Worm (Caenorhabditis elegans) whole organism, early embryonic: ENCODE data around the gene K08H2.5.

Experiments used
- B0310.2 ChIP-seq: sonication (generic microtip); optimal IDR thresholded peaks from 2 replicates; lab custom pipeline; 2016; ENCODE audit warnings: mild to moderate bottlenecking, missing genetic modification characterization, missing compliant biosample characterization
- F13C5.2 ChIP-seq: sonication (generic microtip); optimal IDR thresholded peaks from 2 replicates; lab custom pipeline; 2017; ENCODE audit warnings: mild to moderate bottlenecking, missing genetic modification characterization, inconsistent platforms, missing compliant biosample characterization
- aly-1 ChIP-seq: sonication (generic microtip); optimal IDR thresholded peaks from 2 replicates; lab custom pipeline; 2016; ENCODE audit warnings: missing genetic modification characterization, missing compliant biosample characterization
- ama-1 ChIP-seq: fragments of 150-350 bp; optimal IDR thresholded peaks from 2 replicates; lab custom pipeline; 2014
- ceh-13 ChIP-seq: fragments of 200-800 bp; sonication (Bioruptor generic); optimal IDR thresholded peaks from 2 replicates; lab custom pipeline; 2018; ENCODE audit warnings: mild to moderate bottlenecking, missing genetic modification characterization, missing compliant biosample characterization
- ceh-36 ChIP-seq: sonication (generic microtip); optimal IDR thresholded peaks from 2 replicates; lab custom pipeline; 2016; ENCODE audit warnings: missing genetic modification characterization, inconsistent platforms, missing compliant biosample characterization
- ets-7 ChIP-seq: sonication (generic microtip); optimal IDR thresholded peaks from 2 replicates; lab custom pipeline; 2016; ENCODE audit warnings: missing genotype, missing genetic modification characterization, missing compliant biosample characterization
- flt-1 ChIP-seq: fragments of 200-800 bp; sonication (Bioruptor generic); IDR thresholded peaks from 2 replicates; pipeline ENCODE4 v1.3.6; 2022; ENCODE audit warnings: missing genetic modification characterization, missing compliant biosample characterization
- hmbx-1 ChIP-seq: sonication (generic microtip); optimal IDR thresholded peaks from 2 replicates; lab custom pipeline; 2016; ENCODE audit warnings: mild to moderate bottlenecking, missing genetic modification characterization, missing compliant biosample characterization
- hmg-4 ChIP-seq: fragments of 200-800 bp; sonication (Bioruptor generic); optimal IDR thresholded peaks from 2 replicates; lab custom pipeline; 2018; ENCODE audit warnings: mild to moderate bottlenecking, missing genetic modification characterization, missing compliant biosample characterization
- hnd-1 ChIP-seq: sonication (generic microtip); optimal IDR thresholded peaks from 2 replicates; lab custom pipeline; 2016; ENCODE audit warnings: missing genetic modification characterization, missing compliant biosample characterization
- pes-1 ChIP-seq: fragments of 200-800 bp; sonication (Bioruptor generic); IDR thresholded peaks from 2 replicates; pipeline ENCODE4 v1.3.6; 2022; ENCODE audit warnings: missing genetic modification reagents, missing genetic modification characterization, missing compliant biosample characterization
- scrt-1 ChIP-seq: fragments of 200-800 bp; sonication (Bioruptor generic); IDR thresholded peaks from 2 replicates; pipeline ENCODE4 v1.3.6; 2022; ENCODE audit warnings: missing genetic modification characterization, missing compliant biosample characterization
- sea-1 ChIP-seq: fragments of 200-800 bp; sonication (Bioruptor generic); conservative IDR thresholded peaks from 2 replicates; pipeline ENCODE4 v1.3.6; 2022; ENCODE audit warnings: missing genetic modification characterization, missing compliant biosample characterization
- tbx-11 ChIP-seq: fragments of 200-800 bp; sonication (Bioruptor generic); IDR thresholded peaks from 2 replicates; pipeline ENCODE4 v1.3.6; 2022; ENCODE audit warnings: missing genetic modification characterization, missing compliant biosample characterization
- tbx-37 ChIP-seq: fragments of 200-800 bp; sonication (Bioruptor generic); conservative IDR thresholded peaks from 2 replicates; pipeline ENCODE4 v1.3.6; 2022; ENCODE audit warnings: missing genetic modification reagents, missing genetic modification characterization, missing compliant biosample characterization
- tra-4 ChIP-seq: sonication (generic microtip); optimal IDR thresholded peaks from 2 replicates; lab custom pipeline; 2017; ENCODE audit warnings: missing genetic modification characterization, missing compliant biosample characterization

The K08H2.5 gene

ce11 chrX:13202312-13202711 lies 39.8 kb downstream of the K08H2.5 start:
- TF ChIP-seq pes-1 (GFP tag; lab: Robert Waterston, UW) (no peak), ceh-13 (GFP tag; lab: Kevin White, UChicago) (no peak), hnd-1 (tag; lab: Kevin White, UChicago) (no peak), B0310.2 (tag; lab: Kevin White, UChicago) (no peak), scrt-1 (GFP tag; lab: Robert Waterston, UW) (no peak)

- no peak for TF ChIP-seq ceh-13 (GFP tag; lab: Kevin White, UChicago)
- TF ChIP-seq tra-4 (tag; lab: Kevin White, UChicago) = no peak
Measured at ce11 chrX:13201401-13201800, 40.7 kb downstream of the K08H2.5 start, which contains the start of gene unc-9. Gene unc-9, plus strand, starts transcription at chrX:13201770.

- TF ChIP-seq scrt-1 (GFP tag; lab: Robert Waterston, UW) (no peak), tbx-37 (GFP tag; lab: Robert Waterston, UW) (no peak), F13C5.2 (tag; lab: Kevin White, UChicago) (no peak), hmg-4 (GFP tag; lab: Kevin White, UChicago) (no peak), tbx-11 (GFP tag; lab: Robert Waterston, UW) (no peak), tra-4 (tag; lab: Kevin White, UChicago) (no peak), ama-1 (lab: Kevin White, UChicago) (no peak), sea-1 (no peak), aly-1 (no peak), ets-7 (tag; lab: Kevin White, UChicago) (no peak), pes-1 (GFP tag; lab: Robert Waterston, UW) (no peak), hnd-1 (tag; lab: Kevin White, UChicago) (no peak), ceh-36 (no peak), flt-1 (GFP tag; lab: Robert Waterston, UW) (no peak), hmbx-1 (no peak), B0310.2 (tag; lab: Kevin White, UChicago) (no peak), ceh-13 (GFP tag; lab: Kevin White, UChicago) (no peak)
Measured at ce11 chrX:13200312-13200711, 41.8 kb downstream of the K08H2.5 start.

ce11 chrX:13198134-13198533 lies 44.0 kb downstream of the K08H2.5 start:
- TF ChIP-seq pes-1 (GFP tag; lab: Robert Waterston, UW) (no peak), tbx-11 (GFP tag; lab: Robert Waterston, UW) (no peak)
